Fruit fly (Drosophila melanogaster) S2 (cell line): ENCODE measurements around the gene CG12020.

ENCODE experiments used
- CG8478 ChIP-seq: fragments of >200 bp; optimal IDR thresholded peaks from 2 replicates; lab custom pipeline; 2018
- CTCF ChIP-seq, 2 experiments: fragments of >200 bp; optimal IDR thresholded peaks; 2 replicates each; lab custom pipeline; 2018

DNA sequence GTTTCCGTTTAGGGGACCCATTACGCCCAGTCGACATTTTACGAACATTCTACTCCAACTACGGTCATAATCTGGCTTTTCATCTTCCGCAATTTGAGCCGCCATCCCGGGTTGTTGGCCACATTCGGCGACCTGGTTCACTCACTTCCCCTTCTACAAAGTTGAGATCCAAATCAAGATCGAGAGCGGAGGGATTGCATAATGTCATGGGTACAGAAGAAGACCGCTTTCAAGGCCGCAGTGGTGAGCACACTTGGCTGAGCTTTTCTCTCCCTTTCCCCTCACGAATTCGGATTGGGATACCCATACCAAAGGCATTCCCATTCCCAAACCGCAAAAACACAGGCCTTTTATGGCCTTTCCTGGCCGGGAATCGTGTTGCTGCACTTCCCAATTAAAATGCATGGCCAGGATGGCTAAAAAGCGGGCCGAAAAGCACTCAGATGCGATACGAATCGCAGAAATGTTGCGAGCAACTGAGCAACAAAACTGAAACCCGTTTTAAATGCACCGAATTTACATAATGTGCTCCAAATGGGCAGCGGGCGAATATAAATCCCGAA lies 30.8 kb downstream of the CG12020 start:
- TF ChIP-seq CG8478 (lab: Kevin White, UChicago) (no peak), CTCF (optimal IDR thresholded peaks at IDR 0.05; lab: Kevin White, UChicago) (no peak)
